Worm (Caenorhabditis elegans) whole organism, L4 larva: ENCODE measurements around the gene F07F6.4.

Experiments used
- F37D6.2 ChIP-seq: sonication (generic microtip); optimal IDR thresholded peaks from 2 replicates; lab custom pipeline; 2016; ENCODE audit warnings: mild to moderate bottlenecking, missing genetic modification characterization, missing compliant biosample characterization
- F44E2.7 ChIP-seq: fragments of 200-800 bp; sonication (Bioruptor generic); IDR thresholded peaks from 2 replicates; pipeline ENCODE4 v2.1.2; 2022; ENCODE audit warnings: missing genetic modification characterization, missing compliant biosample characterization
- R02D3.7 ChIP-seq: fragments of 150-350 bp; sonication (generic microtip); optimal IDR thresholded peaks from 3 replicates; lab custom pipeline; 2014; ENCODE audit warnings: missing biosample characterization, missing genetic modification characterization
- T26A8.4 ChIP-seq: fragments of 200-800 bp; sonication (Bioruptor generic); IDR thresholded peaks from 2 replicates; pipeline ENCODE4 v1.3.6; 2022; ENCODE audit warnings: missing genetic modification characterization, missing compliant biosample characterization
- Y105C5A.15 ChIP-seq: fragments of 200-800 bp; sonication (Bioruptor generic); IDR thresholded peaks from 2 replicates; pipeline ENCODE4 v1.3.6; 2022; ENCODE audit warnings: missing genetic modification characterization, missing compliant biosample characterization
- Y48G9A.11 ChIP-seq: fragments of 200-800 bp; sonication (Bioruptor generic); IDR thresholded peaks from 2 replicates; pipeline ENCODE4 v1.3.6; 2022; ENCODE audit warnings: missing genetic modification reagents, missing genetic modification characterization, missing compliant biosample characterization
- Y5F2A.4 ChIP-seq: fragments of 200-800 bp; sonication (Bioruptor generic); optimal IDR thresholded peaks from 2 replicates; lab custom pipeline; 2018; ENCODE audit warnings: mild to moderate bottlenecking, missing genetic modification characterization, missing compliant biosample characterization
- ZK337.2 ChIP-seq: fragments of 200-800 bp; sonication (Bioruptor generic); IDR thresholded peaks from 2 replicates; pipeline ENCODE4 v1.3.6; 2022; ENCODE audit warnings: missing genetic modification reagents, missing genetic modification characterization, missing compliant biosample characterization
- ama-1 ChIP-seq: fragments of 150-350 bp; optimal IDR thresholded peaks from 2 replicates; lab custom pipeline; 2014; ENCODE audit warnings: inconsistent platforms, mixed read lengths
- attf-4 ChIP-seq: sonication (generic microtip); optimal IDR thresholded peaks from 3 replicates; lab custom pipeline; 2017; ENCODE audit warnings: missing biosample characterization, missing genetic modification characterization
- ceh-32 ChIP-seq: sonication (generic microtip); optimal IDR thresholded peaks from 2 replicates; lab custom pipeline; 2016; ENCODE audit warnings: mild to moderate bottlenecking, missing genetic modification characterization, missing compliant biosample characterization; ENCODE audit not compliant: poor library complexity
- ceh-62 ChIP-seq: sonication (generic microtip); optimal IDR thresholded peaks from 2 replicates; lab custom pipeline; 2017; ENCODE audit warnings: missing biosample characterization, missing genetic modification characterization
- ctbp-1 ChIP-seq: fragments of 200-800 bp; sonication (Bioruptor generic); IDR thresholded peaks from 2 replicates; pipeline ENCODE4 v1.3.6; 2022; ENCODE audit warnings: missing genetic modification reagents, missing genetic modification characterization, missing compliant biosample characterization
- daf-19 ChIP-seq: fragments of 200-800 bp; sonication (Bioruptor generic); conservative IDR thresholded peaks from 2 replicates; pipeline ENCODE4 v1.3.6; 2022; ENCODE audit warnings: missing genetic modification characterization, missing compliant biosample characterization
- dmd-6 ChIP-seq: fragments of 200-800 bp; sonication (Bioruptor generic); IDR thresholded peaks from 2 replicates; pipeline ENCODE4 v1.3.6; 2022; ENCODE audit warnings: missing genetic modification reagents, missing genetic modification characterization, missing compliant biosample characterization
- fkh-10 ChIP-seq: fragments of 150-350 bp; optimal IDR thresholded peaks from 2 replicates; lab custom pipeline; 2014; ENCODE audit warnings: missing biosample characterization, missing genetic modification reagents, missing genetic modification characterization
- fos-1 ChIP-seq: fragments of 150-350 bp; optimal IDR thresholded peaks from 2 replicates; lab custom pipeline; 2014; ENCODE audit warnings: missing biosample characterization, missing genetic modification characterization
- hif-1 ChIP-seq, 2 experiments: sonication (generic microtip); optimal IDR thresholded peaks; 2 replicates each; lab custom pipeline; 2016 to 2017; ENCODE audit warnings: missing compliant biosample characterization in 2 of 2, missing genetic modification characterization in 2 of 2, missing genetic modification reagents in 2 of 2, missing genotype in 2 of 2, mild to moderate bottlenecking in 1 of 2
- lin-13 ChIP-seq: fragments of 150-350 bp; optimal IDR thresholded peaks from 2 replicates; lab custom pipeline; 2014; ENCODE audit warnings: missing biosample characterization, missing genetic modification reagents, missing genetic modification characterization
- lir-3 ChIP-seq: sonication (generic microtip); optimal IDR thresholded peaks from 2 replicates; lab custom pipeline; 2016; ENCODE audit warnings: mild to moderate bottlenecking, missing genetic modification characterization, missing compliant biosample characterization
- mdt-29 ChIP-seq: fragments of 200-800 bp; sonication (Bioruptor generic); IDR thresholded peaks from 2 replicates; pipeline ENCODE4 v1.3.6; 2022; ENCODE audit warnings: missing genetic modification reagents, missing genetic modification characterization, missing compliant biosample characterization
- mes-2 ChIP-seq: sonication (generic microtip); optimal IDR thresholded peaks from 2 replicates; lab custom pipeline; 2016; ENCODE audit warnings: missing genotype, mild to moderate bottlenecking, missing genetic modification characterization, missing compliant biosample characterization; ENCODE audit not compliant: poor library complexity, severe bottlenecking
- nhr-25 ChIP-seq: sonication (generic microtip); optimal IDR thresholded peaks from 2 replicates; lab custom pipeline; 2017; ENCODE audit warnings: missing genetic modification characterization, mild to moderate bottlenecking, missing compliant biosample characterization, antibody characterized with exemption, moderate library complexity, borderline replicate concordance; ENCODE audit not compliant: insufficient read depth
- nhr-41 ChIP-seq: fragments of 200-800 bp; sonication (Bioruptor generic); IDR thresholded peaks from 2 replicates; pipeline ENCODE4 v1.3.6; 2022; ENCODE audit warnings: missing genetic modification reagents, missing genetic modification characterization, missing compliant biosample characterization
- nhr-48 ChIP-seq: sonication (generic microtip); optimal IDR thresholded peaks from 2 replicates; lab custom pipeline; 2016; ENCODE audit warnings: mild to moderate bottlenecking, missing genetic modification characterization, missing compliant biosample characterization
- php-3 ChIP-seq: fragments of 200-800 bp; sonication (Bioruptor generic); IDR thresholded peaks from 2 replicates; pipeline ENCODE4 v1.3.6; 2022; ENCODE audit warnings: missing genetic modification reagents, missing genetic modification characterization, missing compliant biosample characterization
- rbr-2 ChIP-seq: sonication (generic microtip); optimal IDR thresholded peaks from 2 replicates; lab custom pipeline; 2016; ENCODE audit warnings: missing genotype, missing genetic modification characterization, missing compliant biosample characterization
- spr-3 ChIP-seq: fragments of 200-800 bp; sonication (Bioruptor generic); optimal IDR thresholded peaks from 2 replicates; lab custom pipeline; 2018; ENCODE audit warnings: mild to moderate bottlenecking, missing genetic modification characterization, missing compliant biosample characterization
- tag-97 ChIP-seq: fragments of 200-800 bp; sonication (Bioruptor generic); IDR thresholded peaks from 2 replicates; pipeline ENCODE4 v1.3.6; 2022; ENCODE audit warnings: missing genetic modification characterization, missing compliant biosample characterization
- unc-62 ChIP-seq, 3 experiments: fragments of 150-350 bp in 1 of 3; sonication (generic microtip); optimal IDR thresholded peaks in 2 of 3; peaks in 1 of 3; 1 replicate in 1 of 3; 2 replicates in 2 of 3; lab custom pipeline; 2014 to 2017; ENCODE audit warnings: missing biosample characterization in 3 of 3, missing genetic modification characterization in 3 of 3, missing genetic modification reagents in 3 of 3, missing genotype in 1 of 3
- zag-1 ChIP-seq: fragments of 150-350 bp; optimal IDR thresholded peaks from 2 replicates; lab custom pipeline; 2014; ENCODE audit warnings: missing biosample characterization, missing genetic modification characterization
- zfp-2 ChIP-seq: sonication (generic microtip); optimal IDR thresholded peaks from 2 replicates; lab custom pipeline; 2016; ENCODE audit warnings: mild to moderate bottlenecking, missing genetic modification characterization, missing compliant biosample characterization
- zfp-3 ChIP-seq: fragments of 200-800 bp; sonication (Bioruptor generic); conservative IDR thresholded peaks from 2 replicates; pipeline ENCODE4 v1.3.6; 2022; ENCODE audit warnings: missing genetic modification reagents, missing genetic modification characterization, missing compliant biosample characterization

Gene F07F6.4

ce11 chrII:5417905-5418304 lies 11.5 kb downstream of the F07F6.4 start:
- TF ChIP-seq zfp-3 (GFP tag; lab: Robert Waterston, UW) (no peak), ama-1 (lab: Kevin White, UChicago) (no peak), R02D3.7 (tag; lab: Kevin White, UChicago) (no peak), php-3 (GFP tag; lab: Robert Waterston, UW) (no peak), F44E2.7 (GFP tag; lab: Robert Waterston, UW) (no peak), mdt-29 (no peak), attf-4 (no peak)
- TF ChIP-seq, all 104 proteins: peak for 0

DNA sequence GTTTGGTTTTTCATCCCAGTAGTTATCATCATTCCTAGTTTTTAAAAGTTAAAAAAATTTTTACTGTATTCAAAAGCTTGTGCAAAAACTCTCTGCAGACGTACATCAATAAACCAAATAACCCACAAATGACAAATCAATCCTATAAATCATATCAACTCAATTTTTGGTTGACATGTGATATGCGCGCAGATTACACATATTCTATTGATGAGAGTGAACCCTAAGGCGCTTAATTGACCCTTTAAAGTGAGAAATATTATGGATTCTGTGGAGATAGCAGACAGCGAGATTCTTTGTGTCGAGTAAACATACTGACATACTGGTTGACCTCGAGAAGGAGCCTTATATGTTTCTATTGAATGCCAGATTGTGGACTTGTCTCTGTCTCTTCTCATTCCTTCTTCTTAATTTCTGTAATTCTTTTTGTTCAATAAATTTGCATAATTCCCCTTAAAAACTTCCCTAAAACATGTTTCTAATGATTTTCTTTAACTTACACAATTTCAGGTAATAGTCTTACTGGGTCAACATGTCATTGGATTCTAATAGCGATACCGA lies 13.1 kb downstream of the F07F6.4 start, which contains the start of gene EEED8.2:
TSS of gene EEED8.2 (plus strand) at position 511 of the 561 bp plus-strand sequence.
- TF ChIP-seq lir-3 (tag; lab: Kevin White, UChicago) (no peak), zfp-2 (tag; lab: Kevin White, UChicago) (no peak), tag-97 (GFP tag; lab: Robert Waterston, UW) (no peak), unc-62 (GFP tag; optimal IDR thresholded peaks at IDR 0.05 in 1 of 2; lab: Kevin White, UChicago) (peak in 1 of 2 experiments; percentile 90), unc-62 (tag; optimal IDR thresholded peaks at IDR 0.05; lab: Kevin White, UChicago) (no peak), hif-1 (tag; optimal IDR thresholded peaks at IDR 0.05; lab: Kevin White, UChicago) (no peak)

DNA sequence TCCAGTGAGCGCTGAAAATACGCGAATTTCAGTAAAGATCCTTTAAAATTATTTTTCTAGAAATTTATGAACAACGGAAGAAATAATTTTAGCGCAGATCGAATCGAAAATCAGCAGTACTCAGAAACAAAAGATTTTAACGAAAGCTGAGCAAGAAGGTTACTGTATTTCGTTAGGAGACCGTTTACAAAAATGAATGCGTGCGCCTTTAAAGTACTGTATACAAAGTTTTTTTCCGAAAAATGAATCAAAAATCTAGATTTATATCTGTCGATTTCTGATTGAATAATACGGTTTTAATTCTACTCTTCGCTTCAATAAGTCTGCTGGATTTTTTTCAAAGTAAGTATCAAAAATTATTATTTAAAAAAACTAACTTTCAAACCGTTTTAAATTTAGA lies 15.3 kb downstream of the F07F6.4 start, which contains the start of the genes EEED8.14 and EEED8.3:
TSS of gene EEED8.14 (minus strand) at position 13 of the 400 bp plus-strand sequence.
TSS of gene EEED8.3 (plus strand) at position 237 of the 400 bp plus-strand sequence.
- no peak for TF ChIP-seq nhr-41
- no peak for TF ChIP-seq F37D6.2
- no peak for TF ChIP-seq Y105C5A.15 (GFP tag; lab: Robert Waterston, UW)
- TF ChIP-seq ceh-32 = no peak
- TF ChIP-seq zag-1 = no peak
- TF ChIP-seq mes-2 = no peak
- TF ChIP-seq nhr-25 (tag; lab: Kevin White, UChicago) = no peak
- no peak for TF ChIP-seq zfp-3 (GFP tag; lab: Robert Waterston, UW)
- no peak for TF ChIP-seq lin-13
- TF ChIP-seq Y5F2A.4 (GFP tag; lab: Kevin White, UChicago) = no peak
- TF ChIP-seq T26A8.4 (GFP tag; lab: Robert Waterston, UW) = no peak
- TF ChIP-seq ceh-62 (tag; lab: Kevin White, UChicago) = no peak
- no peak for TF ChIP-seq rbr-2 (tag; lab: Kevin White, UChicago)
- TF ChIP-seq ZK337.2 (GFP tag; lab: Robert Waterston, UW) = no peak
- no peak for TF ChIP-seq spr-3 (GFP tag; lab: Kevin White, UChicago)

- no peak for TF ChIP-seq spr-3 (GFP tag; lab: Kevin White, UChicago)
- no peak for TF ChIP-seq attf-4
- no peak for TF ChIP-seq Y5F2A.4 (GFP tag; lab: Kevin White, UChicago)
- TF ChIP-seq dmd-6 (GFP tag; lab: Robert Waterston, UW) = no peak
- TF ChIP-seq daf-19 = no peak
- no peak for TF ChIP-seq ceh-62 (tag; lab: Kevin White, UChicago)
- no peak for TF ChIP-seq Y48G9A.11 (GFP tag; lab: Robert Waterston, UW)
- no peak for TF ChIP-seq fkh-10 (GFP tag; lab: Kevin White, UChicago)
- TF ChIP-seq fos-1 (tag; lab: Kevin White, UChicago) = no peak
- TF ChIP-seq nhr-48 (tag; lab: Kevin White, UChicago) = no peak
- no peak for TF ChIP-seq ctbp-1 (GFP tag; lab: Robert Waterston, UW)
Observed at ce11 chrII:5412467-5412866, 16.9 kb downstream of the F07F6.4 start, which contains the start of the genes EEED8.13 and EEED8.18. Gene EEED8.13 (minus strand): TSS chrII:5412567. Gene EEED8.18 (minus strand): TSS chrII:5412610.
